Worm (Caenorhabditis elegans): ENCODE measurements around the gene crb-1.

ce11 chrX:17390531-17390930, 23.3 kb downstream of the crb-1 start:
- TF ChIP-seq lin-39 (tag; optimal IDR thresholded peaks at IDR 0.05): no peak
- no peak for TF ChIP-seq elt-3 (tag; optimal IDR thresholded peaks at IDR 0.05)
- no peak for TF ChIP-seq zag-1 (tag; optimal IDR thresholded peaks at IDR 0.05)
- TF ChIP-seq nhr-12 (tag; optimal IDR thresholded peaks at IDR 0.05): no peak
- TF ChIP-seq ama-1 (optimal IDR thresholded peaks at IDR 0.05): no peak
- no peak for TF ChIP-seq nhr-11 (tag; optimal IDR thresholded peaks at IDR 0.05)
- no peak for TF ChIP-seq tbx-2 (tag; optimal IDR thresholded peaks at IDR 0.05)
- no peak for TF ChIP-seq fkh-10 (GFP tag; optimal IDR thresholded peaks at IDR 0.05)
- TF ChIP-seq unc-62 (GFP tag; optimal IDR thresholded peaks at IDR 0.05): no peak
- TF ChIP-seq nhr-28 (tag; optimal IDR thresholded peaks at IDR 0.05): no peak
- no peak for TF ChIP-seq lsy-12 (tag; optimal IDR thresholded peaks at IDR 0.05)
- TF ChIP-seq elt-1 (tag; optimal IDR thresholded peaks at IDR 0.05): no peak
- no peak for TF ChIP-seq ceh-82 (tag; optimal IDR thresholded peaks at IDR 0.05)
- TF ChIP-seq nhr-25 (tag; optimal IDR thresholded peaks at IDR 0.05): no peak

All from whole organism, L3 larva.